Worm (Caenorhabditis elegans): ENCODE measurements around the gene nlp-82.

DNA sequence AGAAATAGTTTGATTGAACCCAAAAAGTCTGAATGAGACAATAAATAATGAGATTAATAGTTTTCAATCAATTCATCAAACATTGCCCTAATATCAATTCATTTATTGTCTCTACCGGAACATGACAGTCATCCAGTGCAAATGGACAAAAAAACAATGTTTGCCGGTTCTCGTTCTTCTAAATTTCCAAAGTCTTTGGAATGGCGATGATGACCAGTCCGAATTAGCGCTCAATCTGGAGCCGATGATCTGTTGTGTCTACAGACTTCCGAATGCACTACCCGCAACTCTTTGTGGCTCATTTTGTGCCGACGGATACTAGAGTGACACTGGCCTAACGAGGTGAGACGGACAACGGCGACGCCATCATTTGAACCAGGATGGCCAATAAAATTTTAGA, 17.8 kb downstream of the nlp-82 start, which contains the start of gene T26C5.3:
- TF ChIP-seq him-1 (tag; optimal IDR thresholded peaks at IDR 0.05) (no peak), dao-5 (tag; optimal IDR thresholded peaks at IDR 0.05) (no peak), W03F9.2 (tag; optimal IDR thresholded peaks at IDR 0.05) (no peak)
